Fruit fly (Drosophila melanogaster): ENCODE results near the gene JTBR.

JTBR gene

DNA sequence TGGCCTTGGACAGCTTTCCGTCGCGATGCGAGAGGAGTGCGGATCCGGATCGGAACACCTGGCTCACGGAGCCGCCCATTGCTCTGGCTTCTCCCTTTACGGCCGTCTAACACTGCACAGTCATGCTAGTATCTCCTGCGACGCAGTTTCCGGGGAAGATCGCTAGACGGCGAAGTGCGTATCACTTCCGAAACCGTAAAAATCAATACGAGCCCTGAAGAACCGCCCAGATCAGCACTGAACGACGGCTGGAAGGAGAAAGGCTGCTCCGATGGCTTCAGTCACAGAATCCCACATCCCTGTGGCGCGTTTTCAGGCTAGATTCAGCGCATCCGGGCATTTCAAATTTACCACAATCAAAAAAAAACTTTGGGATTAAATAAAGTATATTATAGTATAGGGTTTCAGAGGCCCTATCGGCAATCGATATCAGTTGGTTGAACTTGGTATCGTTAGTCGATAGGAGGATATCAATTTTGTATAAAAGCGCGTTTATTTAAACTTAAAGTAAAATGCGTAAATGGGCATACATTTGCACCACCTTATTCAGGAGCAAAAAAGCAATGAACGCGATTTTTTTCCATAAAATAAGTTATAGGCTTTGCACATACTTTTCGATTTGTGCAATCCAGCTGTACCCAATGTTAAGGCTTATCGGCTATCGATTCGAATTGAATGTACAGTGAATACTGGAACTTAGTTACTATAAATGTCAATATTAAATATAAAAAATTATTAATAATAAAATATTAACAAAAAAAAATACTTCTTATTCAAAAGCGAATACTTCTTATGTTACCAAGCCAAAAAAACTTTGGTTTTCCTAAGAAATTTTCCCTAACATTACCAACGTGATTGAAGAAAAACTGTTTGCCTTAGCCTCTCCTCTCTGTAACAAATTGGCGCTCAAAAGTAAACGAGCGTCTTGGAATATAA is 27.7 kb downstream of the JTBR start, which contains the start of the genes CG13933 and PolD2 (continued):
- TF ChIP-seq HLH4C (GFP tag; IDR thresholded peaks at IDR 0.05; ENCODE audit: partially characterized antibody), result peak; percentile 95
- TF ChIP-seq Trl (optimal IDR thresholded peaks at IDR 0.05), result no peak
- TF ChIP-seq Trl (GFP tag; optimal IDR thresholded peaks at IDR 0.05), result peak; percentile 64
- peak; percentile 95 for TF ChIP-seq Ada2b (GFP tag; IDR thresholded peaks at IDR 0.05)
- peak; percentile 98 for TF ChIP-seq CG12659 (GFP tag; optimal IDR thresholded peaks at IDR 0.05)
- TF ChIP-seq B-H2 (GFP tag; optimal IDR thresholded peaks at IDR 0.05), result no peak
- TF ChIP-seq CG4854 (GFP tag; optimal IDR thresholded peaks at IDR 0.05), result no peak
- TF ChIP-seq Nf-YC (tag; optimal IDR thresholded peaks at IDR 0.05), result no peak
- TF ChIP-seq CG17186 (GFP tag; optimal IDR thresholded peaks at IDR 0.05), result peak; percentile 55
- TF ChIP-seq CG9215 (GFP tag; IDR thresholded peaks at IDR 0.05), result peak; percentile 92
- peak; percentile 23 for TF ChIP-seq sima (GFP tag; optimal IDR thresholded peaks at IDR 0.05)
- peak; percentile 75 for TF ChIP-seq CG11696 (GFP tag; IDR thresholded peaks at IDR 0.05)
- TF ChIP-seq CG13123 (GFP tag; optimal IDR thresholded peaks at IDR 0.05), result peak; percentile 94
- no peak for TF ChIP-seq ash1 (GFP tag; optimal IDR thresholded peaks at IDR 0.05)
- peak; percentile 92 for TF ChIP-seq CG10462 (GFP tag; optimal IDR thresholded peaks at IDR 0.05)
- TF ChIP-seq inv (GFP tag; IDR thresholded peaks at IDR 0.05; ENCODE audit: partially characterized antibody), result peak; percentile 64
- peak; percentile 68 for TF ChIP-seq Dp (GFP tag; optimal IDR thresholded peaks at IDR 0.05)
- no peak for TF ChIP-seq nom (GFP tag; optimal IDR thresholded peaks at IDR 0.05)
- peak; percentile 60 for TF ChIP-seq CG7928 (GFP tag; optimal IDR thresholded peaks at IDR 0.05)
- no peak for TF ChIP-seq CG18764 (GFP tag; optimal IDR thresholded peaks at IDR 0.05)
- TF ChIP-seq sim (GFP tag; IDR thresholded peaks at IDR 0.05), result peak; percentile 65; the same call in 1 of the 2 replicates
- no peak for TF ChIP-seq h (optimal IDR thresholded peaks at IDR 0.05)
- TF ChIP-seq gsb-n (tag; optimal IDR thresholded peaks at IDR 0.05), result peak; percentile 98
- no peak for TF ChIP-seq Lhr (GFP tag; optimal IDR thresholded peaks at IDR 0.05)
- TF ChIP-seq CG12391 (tag; optimal IDR thresholded peaks at IDR 0.05), result peak; percentile 98
- TF ChIP-seq CG17359 (tag; optimal IDR thresholded peaks at IDR 0.05), result peak; percentile 91
- TF ChIP-seq HHEX (GFP tag; optimal IDR thresholded peaks at IDR 0.05), result peak; percentile 78
- TF ChIP-seq gcm2 (GFP tag; optimal IDR thresholded peaks at IDR 0.05), result peak; percentile 65
- peak; percentile 92 for TF ChIP-seq trh (GFP tag; optimal IDR thresholded peaks at IDR 0.05)
- TF ChIP-seq CG3847 (GFP tag; IDR thresholded peaks at IDR 0.05), result peak; percentile 98
- TF ChIP-seq CG11695 (GFP tag; IDR thresholded peaks at IDR 0.05), result peak; percentile 94
- TF ChIP-seq CG15479 (GFP tag; optimal IDR thresholded peaks at IDR 0.05), result peak; percentile 33
- TF ChIP-seq CG9437 (GFP tag; optimal IDR thresholded peaks at IDR 0.05), result peak; percentile 94
- peak; percentile 86 for TF ChIP-seq CG13287 (GFP tag; IDR thresholded peaks at IDR 0.05; ENCODE audit: partially characterized antibody)
- TF ChIP-seq CG15073 (GFP tag; optimal IDR thresholded peaks at IDR 0.05), result peak; percentile 82
- TF ChIP-seq fd64A (GFP tag; optimal IDR thresholded peaks at IDR 0.05), result no peak
- no peak for TF ChIP-seq CG17361 (GFP tag; IDR thresholded peaks at IDR 0.05)
- peak; percentile 1 for TF ChIP-seq emc (GFP tag; optimal IDR thresholded peaks at IDR 0.05)
- peak; percentile 88 for TF ChIP-seq lmd (GFP tag; IDR thresholded peaks at IDR 0.05)
- peak; percentile 99 for TF ChIP-seq Xrp1 (GFP tag; IDR thresholded peaks at IDR 0.05)
- TF ChIP-seq E2f2 (GFP tag; IDR thresholded peaks at IDR 0.05), result peak; percentile 91
- TF ChIP-seq al (GFP tag; IDR thresholded peaks at IDR 0.05), result peak; percentile 94
- TF ChIP-seq CG17829 (tag; optimal IDR thresholded peaks at IDR 0.05), result peak; percentile 97
- TF ChIP-seq CG34224 (GFP tag; IDR thresholded peaks at IDR 0.05; ENCODE audit: partially characterized antibody), result peak; percentile 85
- peak; percentile 85 for TF ChIP-seq CG7271 (tag; optimal IDR thresholded peaks at IDR 0.05)
- peak; percentile 64 for TF ChIP-seq unc-4 (GFP tag; IDR thresholded peaks at IDR 0.05; ENCODE audit: partially characterized antibody)
- TF ChIP-seq gem (tag; optimal IDR thresholded peaks at IDR 0.05), result peak; percentile 99
- TF ChIP-seq Gug (GFP tag; IDR thresholded peaks at IDR 0.05), result peak; percentile 67; the same call in 2 of the 4 replicates
- peak; percentile 45 for TF ChIP-seq CG6254 (GFP tag; optimal IDR thresholded peaks at IDR 0.05)
